Worm (Caenorhabditis elegans) whole organism, L4 larva: ENCODE results near the gene sql-1.
A peak's percentile ranks its signal among the peaks of the same experiment; 100 is the strongest.

Source experiments
- F10B5.3 ChIP-seq: sonication (generic microtip); optimal IDR thresholded peaks from 2 replicates; lab custom pipeline; 2016; ENCODE audit warnings: mild to moderate bottlenecking, missing genetic modification characterization, missing compliant biosample characterization
- F26F4.8 ChIP-seq: fragments of 200-800 bp; sonication (Bioruptor generic); conservative IDR thresholded peaks from 2 replicates; pipeline ENCODE4 v1.3.6; 2022; ENCODE audit warnings: missing genetic modification characterization, missing compliant biosample characterization
- ZK337.2 ChIP-seq: fragments of 200-800 bp; sonication (Bioruptor generic); IDR thresholded peaks from 2 replicates; pipeline ENCODE4 v1.3.6; 2022; ENCODE audit warnings: missing genetic modification reagents, missing genetic modification characterization, missing compliant biosample characterization
- ZK546.5 ChIP-seq, 2 experiments: sonication (generic microtip); optimal IDR thresholded peaks; 2 replicates each; lab custom pipeline; 2017; ENCODE audit warnings: missing biosample characterization in 2 of 2, missing genetic modification characterization in 2 of 2
- aly-2 ChIP-seq: sonication (generic microtip); optimal IDR thresholded peaks from 2 replicates; lab custom pipeline; 2018; ENCODE audit warnings: missing biosample characterization, missing genetic modification characterization
- ceh-28 ChIP-seq: fragments of 150-350 bp; optimal IDR thresholded peaks from 2 replicates; lab custom pipeline; 2014; ENCODE audit warnings: missing biosample characterization, missing genetic modification reagents, missing genetic modification characterization
- ceh-32 ChIP-seq: sonication (generic microtip); optimal IDR thresholded peaks from 2 replicates; lab custom pipeline; 2016; ENCODE audit warnings: mild to moderate bottlenecking, missing genetic modification characterization, missing compliant biosample characterization; ENCODE audit not compliant: poor library complexity
- ceh-62 ChIP-seq: sonication (generic microtip); optimal IDR thresholded peaks from 2 replicates; lab custom pipeline; 2017; ENCODE audit warnings: missing biosample characterization, missing genetic modification characterization
- ceh-82 ChIP-seq: sonication (generic microtip); optimal IDR thresholded peaks from 2 replicates; lab custom pipeline; 2017; ENCODE audit warnings: missing biosample characterization, missing genetic modification characterization
- ces-1 ChIP-seq: fragments of 150-350 bp; sonication (generic microtip); optimal IDR thresholded peaks from 4 replicates; lab custom pipeline; 2014; ENCODE audit warnings: missing biosample characterization, missing genetic modification reagents, missing genetic modification characterization
- cey-2 ChIP-seq: sonication (generic microtip); optimal IDR thresholded peaks from 3 replicates; lab custom pipeline; 2017; ENCODE audit warnings: missing genetic modification characterization, mild to moderate bottlenecking, missing compliant biosample characterization, antibody characterized with exemption, borderline replicate concordance; ENCODE audit not compliant: insufficient read depth
- daf-12 ChIP-seq: fragments of 150-350 bp; optimal IDR thresholded peaks from 2 replicates; lab custom pipeline; 2014; ENCODE audit warnings: missing biosample characterization, missing genetic modification reagents, missing genetic modification characterization
- dmd-6 ChIP-seq: fragments of 200-800 bp; sonication (Bioruptor generic); IDR thresholded peaks from 2 replicates; pipeline ENCODE4 v1.3.6; 2022; ENCODE audit warnings: missing genetic modification reagents, missing genetic modification characterization, missing compliant biosample characterization
- dmd-9 ChIP-seq: fragments of 200-800 bp; sonication (Bioruptor generic); IDR thresholded peaks from 2 replicates; pipeline ENCODE4 v1.3.6; 2022; ENCODE audit warnings: missing genetic modification reagents, missing genetic modification characterization, missing compliant biosample characterization
- egl-27 ChIP-seq: sonication (generic microtip); optimal IDR thresholded peaks from 3 replicates; lab custom pipeline; 2017; ENCODE audit warnings: missing biosample characterization, missing genetic modification reagents, missing genetic modification characterization
- fkh-10 ChIP-seq: fragments of 150-350 bp; optimal IDR thresholded peaks from 2 replicates; lab custom pipeline; 2014; ENCODE audit warnings: missing biosample characterization, missing genetic modification reagents, missing genetic modification characterization
- fos-1 ChIP-seq: fragments of 150-350 bp; optimal IDR thresholded peaks from 2 replicates; lab custom pipeline; 2014; ENCODE audit warnings: missing biosample characterization, missing genetic modification characterization
- hif-1 ChIP-seq, 2 experiments: sonication (generic microtip); optimal IDR thresholded peaks; 2 replicates each; lab custom pipeline; 2016 to 2017; ENCODE audit warnings: missing compliant biosample characterization in 2 of 2, missing genetic modification characterization in 2 of 2, missing genetic modification reagents in 2 of 2, missing genotype in 2 of 2, mild to moderate bottlenecking in 1 of 2
- hmg-1.1 ChIP-seq: fragments of 200-800 bp; sonication (Bioruptor generic); IDR thresholded peaks from 2 replicates; pipeline ENCODE4 v1.3.6; 2022; ENCODE audit warnings: missing genetic modification reagents, missing genetic modification characterization, missing compliant biosample characterization
- jun-1 ChIP-seq: fragments of 150-350 bp; optimal IDR thresholded peaks from 2 replicates; lab custom pipeline; 2014; ENCODE audit warnings: missing biosample characterization, missing genetic modification reagents, missing genetic modification characterization
- lin-1 ChIP-seq: fragments of 200-800 bp; sonication (Bioruptor generic); IDR thresholded peaks from 2 replicates; pipeline ENCODE4 v1.3.6; 2022; ENCODE audit warnings: missing genetic modification reagents, missing genetic modification characterization, missing compliant biosample characterization
- lin-15B ChIP-seq: fragments of 150-350 bp; sonication (generic microtip); optimal IDR thresholded peaks from 3 replicates; lab custom pipeline; 2014; ENCODE audit warnings: missing biosample characterization, missing genetic modification characterization
- lin-29 ChIP-seq: fragments of 200-800 bp; sonication (Bioruptor generic); IDR thresholded peaks from 2 replicates; pipeline ENCODE4 v1.3.6; 2022; ENCODE audit warnings: missing genetic modification reagents, missing genetic modification characterization, missing compliant biosample characterization
- lin-38 ChIP-seq: fragments of 200-800 bp; sonication (Bioruptor generic); IDR thresholded peaks from 2 replicates; pipeline ENCODE4 v1.3.6; 2022; ENCODE audit warnings: missing genetic modification reagents, missing genetic modification characterization, missing compliant biosample characterization
- lin-39 ChIP-seq: fragments of 150-350 bp; optimal IDR thresholded peaks from 2 replicates; lab custom pipeline; 2014; ENCODE audit warnings: missing biosample characterization, missing genetic modification reagents, missing genetic modification characterization
- lsy-2 ChIP-seq, 2 experiments: fragments of 150-350 bp in 1 of 2; sonication (generic microtip) in 1 of 2; optimal IDR thresholded peaks; 2 replicates each; lab custom pipeline; 2014 to 2017; ENCODE audit warnings: missing biosample characterization in 2 of 2, missing genetic modification characterization in 2 of 2
- madf-5 ChIP-seq, 2 experiments: fragments of 200-800 bp; sonication (Bioruptor generic); IDR thresholded peaks; 2 replicates each; pipeline ENCODE4 v1.3.6; 2022; ENCODE audit warnings: missing compliant biosample characterization in 2 of 2, missing genetic modification characterization in 2 of 2
- madf-9 ChIP-seq: fragments of 200-800 bp; sonication (Bioruptor generic); conservative IDR thresholded peaks from 2 replicates; pipeline ENCODE4 v1.3.6; 2022; ENCODE audit warnings: missing genetic modification reagents, missing genetic modification characterization, missing compliant biosample characterization
- mep-1 ChIP-seq: fragments of 150-350 bp; sonication (generic microtip); optimal IDR thresholded peaks from 3 replicates; lab custom pipeline; 2014; ENCODE audit warnings: missing biosample characterization, missing genetic modification characterization
- mxl-3 ChIP-seq: fragments of 200-800 bp; sonication (Bioruptor generic); optimal IDR thresholded peaks from 2 replicates; lab custom pipeline; 2018; ENCODE audit warnings: mild to moderate bottlenecking, missing genetic modification characterization, missing compliant biosample characterization
- nhr-10 ChIP-seq: fragments of 150-350 bp; optimal IDR thresholded peaks from 2 replicates; lab custom pipeline; 2014; ENCODE audit warnings: missing biosample characterization, missing genetic modification characterization
- nhr-102 ChIP-seq: sonication (generic microtip); optimal IDR thresholded peaks from 2 replicates; lab custom pipeline; 2016; ENCODE audit warnings: mild to moderate bottlenecking, missing genetic modification characterization, moderate library complexity, missing compliant biosample characterization
- nhr-11 ChIP-seq: fragments of 150-350 bp; optimal IDR thresholded peaks from 2 replicates; lab custom pipeline; 2014; ENCODE audit warnings: missing biosample characterization, missing genetic modification characterization
- nhr-111 ChIP-seq: fragments of 200-800 bp; sonication (Bioruptor generic); optimal IDR thresholded peaks from 2 replicates; lab custom pipeline; 2018; ENCODE audit warnings: mild to moderate bottlenecking, missing genetic modification characterization, missing compliant biosample characterization
- nhr-42 ChIP-seq: fragments of 200-800 bp; sonication (Bioruptor generic); IDR thresholded peaks from 2 replicates; pipeline ENCODE4 v1.3.6; 2022; ENCODE audit warnings: missing genetic modification characterization, missing compliant biosample characterization
- nhr-48 ChIP-seq: sonication (generic microtip); optimal IDR thresholded peaks from 2 replicates; lab custom pipeline; 2016; ENCODE audit warnings: mild to moderate bottlenecking, missing genetic modification characterization, missing compliant biosample characterization
- nhr-6 ChIP-seq: fragments of 150-350 bp; optimal IDR thresholded peaks from 2 replicates; lab custom pipeline; 2014; ENCODE audit warnings: missing biosample characterization, missing genetic modification characterization
- nhr-76 ChIP-seq: fragments of 150-350 bp; optimal IDR thresholded peaks from 2 replicates; lab custom pipeline; 2014; ENCODE audit warnings: missing biosample characterization, missing genetic modification characterization
- nhr-77 ChIP-seq: fragments of 150-350 bp; optimal IDR thresholded peaks from 2 replicates; lab custom pipeline; 2014; ENCODE audit warnings: missing biosample characterization, missing genetic modification characterization
- php-3 ChIP-seq: fragments of 200-800 bp; sonication (Bioruptor generic); IDR thresholded peaks from 2 replicates; pipeline ENCODE4 v1.3.6; 2022; ENCODE audit warnings: missing genetic modification reagents, missing genetic modification characterization, missing compliant biosample characterization
- pqm-1 ChIP-seq: sonication (generic microtip); optimal IDR thresholded peaks from 2 replicates; lab custom pipeline; 2017; ENCODE audit warnings: missing biosample characterization, missing genetic modification characterization
- rbr-2 ChIP-seq: sonication (generic microtip); optimal IDR thresholded peaks from 2 replicates; lab custom pipeline; 2016; ENCODE audit warnings: missing genotype, missing genetic modification characterization, missing compliant biosample characterization
- set-16 ChIP-seq: fragments of 200-800 bp; sonication (Bioruptor generic); IDR thresholded peaks from 2 replicates; pipeline ENCODE4 v1.3.6; 2022; ENCODE audit warnings: missing genetic modification reagents, missing genetic modification characterization, missing compliant biosample characterization
- skn-1 ChIP-seq: fragments of 150-350 bp; optimal IDR thresholded peaks from 2 replicates; lab custom pipeline; 2014; ENCODE audit warnings: missing biosample characterization, missing genetic modification characterization
- snpc-1.2 ChIP-seq: fragments of 200-800 bp; sonication (Bioruptor generic); IDR thresholded peaks from 2 replicates; pipeline ENCODE4 v1.3.6; 2022; ENCODE audit warnings: missing genetic modification reagents, missing genetic modification characterization, missing compliant biosample characterization
- vab-7 ChIP-seq: fragments of 200-800 bp; sonication (Bioruptor generic); IDR thresholded peaks from 2 replicates; pipeline ENCODE4 v1.3.6; 2022; ENCODE audit warnings: missing genetic modification reagents, missing genetic modification characterization, missing compliant biosample characterization
- zfp-3 ChIP-seq: fragments of 200-800 bp; sonication (Bioruptor generic); conservative IDR thresholded peaks from 2 replicates; pipeline ENCODE4 v1.3.6; 2022; ENCODE audit warnings: missing genetic modification reagents, missing genetic modification characterization, missing compliant biosample characterization
- zip-11 ChIP-seq: fragments of 200-800 bp; sonication (Bioruptor generic); IDR thresholded peaks from 2 replicates; pipeline ENCODE4 v1.3.6; 2022; ENCODE audit warnings: missing genetic modification characterization, missing compliant biosample characterization
- zip-2 ChIP-seq: fragments of 150-350 bp; optimal IDR thresholded peaks from 2 replicates; lab custom pipeline; 2014; ENCODE audit warnings: missing biosample characterization, missing genetic modification characterization
- ztf-11 ChIP-seq: fragments of 150-350 bp; optimal IDR thresholded peaks from 2 replicates; lab custom pipeline; 2014; ENCODE audit warnings: missing biosample characterization, missing genetic modification characterization

Gene sql-1

ce11 chrIII:12556104-12556503 is 56.7 kb downstream of the sql-1 start (continued):
- TF ChIP-seq zfp-3 (GFP tag; lab: Robert Waterston, UW) (0 out of 2 replicates have a peak, but pooled peaks have one; percentile 28), mxl-3 (GFP tag; lab: Kevin White, UChicago) (no peak), lin-29 (GFP tag; lab: Robert Waterston, UW) (no peak), rbr-2 (peak; percentile 69), zip-2 (no peak), lin-39 (tag; lab: Kevin White, UChicago) (no peak), set-16 (GFP tag; lab: Robert Waterston, UW) (peak; percentile 62; the same call in 1 of the 2 replicates)

DNA sequence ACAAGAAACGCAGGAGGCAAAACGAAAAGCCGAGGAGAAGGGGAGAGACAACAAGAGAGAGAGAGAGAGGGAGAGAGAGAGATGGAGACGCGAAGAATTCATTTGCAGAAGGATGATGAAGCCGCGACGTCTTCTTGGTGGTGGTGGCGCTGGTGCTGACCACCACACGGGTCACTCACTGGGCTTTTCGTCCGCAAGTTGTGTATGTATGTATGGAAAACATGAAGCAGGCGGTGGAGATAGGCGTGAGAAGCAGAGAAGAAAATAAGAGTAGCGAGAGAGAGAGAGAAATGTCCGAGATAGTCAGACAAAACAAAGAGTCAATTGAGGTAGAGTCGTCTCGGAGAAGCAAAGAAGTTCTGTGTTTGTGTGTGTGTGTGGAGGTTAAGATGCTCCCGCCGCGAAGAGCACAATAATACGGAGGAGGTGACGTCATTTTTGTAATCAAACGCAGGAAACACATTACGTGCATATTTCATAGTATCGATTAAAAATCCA is 58.8 kb downstream of the sql-1 start:
- TF ChIP-seq lin-38 (GFP tag; lab: Robert Waterston, UW) (0 out of 2 replicates have a peak, but pooled peaks have one; percentile 23), lin-29 (GFP tag; lab: Robert Waterston, UW) (no peak), ztf-11 (tag; lab: Kevin White, UChicago) (no peak), cey-2 (tag; lab: Kevin White, UChicago) (no peak), ces-1 (no peak), fkh-10 (GFP tag; lab: Kevin White, UChicago) (peak; percentile 75), snpc-1.2 (GFP tag; lab: Robert Waterston, UW) (no peak), fos-1 (tag; lab: Kevin White, UChicago) (no peak), php-3 (GFP tag; lab: Robert Waterston, UW) (no peak), nhr-48 (tag; lab: Kevin White, UChicago) (peak; percentile 51), ceh-82 (tag; lab: Kevin White, UChicago) (no peak), nhr-42 (GFP tag; lab: Robert Waterston, UW) (no peak), hif-1 (tag; optimal IDR thresholded peaks at IDR 0.05; lab: Kevin White, UChicago) (peak in 1 of 2 experiments; percentile 69), aly-2 (tag; lab: Kevin White, UChicago) (no peak), jun-1 (no peak), mep-1 (peak; percentile 69), ceh-28 (tag; lab: Kevin White, UChicago) (no peak), egl-27 (tag; lab: Kevin White, UChicago) (no peak), ZK546.5 (tag; optimal IDR thresholded peaks at IDR 0.05; lab: Kevin White, UChicago) (no peak), F26F4.8 (GFP tag; lab: Robert Waterston, UW) (no peak), madf-9 (GFP tag; lab: Robert Waterston, UW) (no peak), nhr-111 (GFP tag; lab: Kevin White, UChicago) (no peak), set-16 (GFP tag; lab: Robert Waterston, UW) (peak; percentile 55; the same call in 1 of the 2 replicates), ZK337.2 (GFP tag; lab: Robert Waterston, UW) (no peak), ceh-32 (tag; lab: Kevin White, UChicago) (no peak), pqm-1 (tag; lab: Kevin White, UChicago) (peak; percentile 17), nhr-77 (tag; lab: Kevin White, UChicago) (no peak), lsy-2 (tag; optimal IDR thresholded peaks at IDR 0.05; lab: Kevin White, UChicago) (peak; percentile 49 to 59), rbr-2 (peak; percentile 78), nhr-6 (peak; percentile 11), F10B5.3 (tag; lab: Kevin White, UChicago) (no peak), zip-11 (GFP tag; lab: Robert Waterston, UW) (no peak), daf-12 (no peak), dmd-6 (peak; percentile 75), hmg-1.1 (GFP tag; lab: Robert Waterston, UW) (peak; percentile 74), lin-15B (no peak), dmd-9 (GFP tag; lab: Robert Waterston, UW) (no peak), lin-1 (0 out of 2 replicates have a peak, but pooled peaks have one; percentile 57), madf-5 (GFP tag; IDR thresholded peaks at IDR 0.05; lab: Robert Waterston, UW) (no peak), mxl-3 (GFP tag; lab: Kevin White, UChicago) (no peak), nhr-102 (tag; lab: Kevin White, UChicago) (peak; percentile 15), nhr-10 (no peak), skn-1 (no peak), vab-7 (GFP tag; lab: Robert Waterston, UW) (no peak), ceh-62 (tag; lab: Kevin White, UChicago) (no peak), nhr-76 (tag; lab: Kevin White, UChicago) (no peak), nhr-11 (peak; percentile 62)
